Worm (Caenorhabditis elegans) whole organism, L4 larva: ENCODE measurements around the gene Y39A1A.20.

Experiments
- D1046.2 ChIP-seq: fragments of 200-800 bp; sonication (Bioruptor generic); IDR thresholded peaks from 2 replicates; pipeline ENCODE4 v1.3.6; 2022; ENCODE audit warnings: missing genetic modification characterization, missing compliant biosample characterization
- F10B5.3 ChIP-seq: sonication (generic microtip); optimal IDR thresholded peaks from 2 replicates; lab custom pipeline; 2016; ENCODE audit warnings: mild to moderate bottlenecking, missing genetic modification characterization, missing compliant biosample characterization
- F26F4.8 ChIP-seq: fragments of 200-800 bp; sonication (Bioruptor generic); conservative IDR thresholded peaks from 2 replicates; pipeline ENCODE4 v1.3.6; 2022; ENCODE audit warnings: missing genetic modification characterization, missing compliant biosample characterization
- Y105C5A.15 ChIP-seq: fragments of 200-800 bp; sonication (Bioruptor generic); IDR thresholded peaks from 2 replicates; pipeline ENCODE4 v1.3.6; 2022; ENCODE audit warnings: missing genetic modification characterization, missing compliant biosample characterization
- Y48G9A.11 ChIP-seq: fragments of 200-800 bp; sonication (Bioruptor generic); IDR thresholded peaks from 2 replicates; pipeline ENCODE4 v1.3.6; 2022; ENCODE audit warnings: missing genetic modification reagents, missing genetic modification characterization, missing compliant biosample characterization
- aly-2 ChIP-seq: sonication (generic microtip); optimal IDR thresholded peaks from 2 replicates; lab custom pipeline; 2018; ENCODE audit warnings: missing biosample characterization, missing genetic modification characterization
- ceh-32 ChIP-seq: sonication (generic microtip); optimal IDR thresholded peaks from 2 replicates; lab custom pipeline; 2016; ENCODE audit warnings: mild to moderate bottlenecking, missing genetic modification characterization, missing compliant biosample characterization; ENCODE audit not compliant: poor library complexity
- ceh-44 ChIP-seq: fragments of 200-800 bp; sonication (Bioruptor generic); IDR thresholded peaks from 2 replicates; pipeline ENCODE4 v1.3.6; 2022; ENCODE audit warnings: missing genetic modification reagents, missing genetic modification characterization, missing compliant biosample characterization
- ceh-82 ChIP-seq: sonication (generic microtip); optimal IDR thresholded peaks from 2 replicates; lab custom pipeline; 2017; ENCODE audit warnings: missing biosample characterization, missing genetic modification characterization
- ces-1 ChIP-seq: fragments of 150-350 bp; sonication (generic microtip); optimal IDR thresholded peaks from 4 replicates; lab custom pipeline; 2014; ENCODE audit warnings: missing biosample characterization, missing genetic modification reagents, missing genetic modification characterization
- cey-2 ChIP-seq: sonication (generic microtip); optimal IDR thresholded peaks from 3 replicates; lab custom pipeline; 2017; ENCODE audit warnings: missing genetic modification characterization, mild to moderate bottlenecking, missing compliant biosample characterization, antibody characterized with exemption, borderline replicate concordance; ENCODE audit not compliant: insufficient read depth
- ctbp-1 ChIP-seq: fragments of 200-800 bp; sonication (Bioruptor generic); IDR thresholded peaks from 2 replicates; pipeline ENCODE4 v1.3.6; 2022; ENCODE audit warnings: missing genetic modification reagents, missing genetic modification characterization, missing compliant biosample characterization
- daf-16 ChIP-seq, 3 experiments: sonication (generic microtip); optimal IDR thresholded peaks; 2 replicates each; lab custom pipeline; 2016 to 2017; ENCODE audit warnings: missing genetic modification characterization in 3 of 3, missing genetic modification reagents in 3 of 3, mild to moderate bottlenecking in 2 of 3, missing compliant biosample characterization in 2 of 3, missing biosample characterization in 1 of 3, moderate library complexity in 1 of 3
- daf-8 ChIP-seq: fragments of 200-800 bp; sonication (Bioruptor generic); IDR thresholded peaks from 2 replicates; pipeline ENCODE4 v1.3.6; 2022; ENCODE audit warnings: missing genetic modification characterization, missing compliant biosample characterization
- dmd-8 ChIP-seq: fragments of 200-800 bp; sonication (Bioruptor generic); IDR thresholded peaks from 2 replicates; pipeline ENCODE4 v1.3.6; 2022; ENCODE audit warnings: missing genetic modification characterization, missing compliant biosample characterization
- dve-1 ChIP-seq: sonication (generic microtip); optimal IDR thresholded peaks from 2 replicates; lab custom pipeline; 2017; ENCODE audit warnings: antibody characterized with exemption, mild to moderate bottlenecking, missing genetic modification characterization, missing compliant biosample characterization; ENCODE audit not compliant: insufficient read depth
- egl-43 ChIP-seq: fragments of 200-800 bp; sonication (Bioruptor generic); IDR thresholded peaks from 2 replicates; pipeline ENCODE4 v1.3.6; 2022; ENCODE audit warnings: missing genetic modification reagents, missing genetic modification characterization, missing compliant biosample characterization
- fkh-10 ChIP-seq: fragments of 150-350 bp; optimal IDR thresholded peaks from 2 replicates; lab custom pipeline; 2014; ENCODE audit warnings: missing biosample characterization, missing genetic modification reagents, missing genetic modification characterization
- hif-1 ChIP-seq, 2 experiments: sonication (generic microtip); optimal IDR thresholded peaks; 2 replicates each; lab custom pipeline; 2016 to 2017; ENCODE audit warnings: missing compliant biosample characterization in 2 of 2, missing genetic modification characterization in 2 of 2, missing genetic modification reagents in 2 of 2, missing genotype in 2 of 2, mild to moderate bottlenecking in 1 of 2
- lin-1 ChIP-seq: fragments of 200-800 bp; sonication (Bioruptor generic); IDR thresholded peaks from 2 replicates; pipeline ENCODE4 v1.3.6; 2022; ENCODE audit warnings: missing genetic modification reagents, missing genetic modification characterization, missing compliant biosample characterization
- lin-13 ChIP-seq: fragments of 150-350 bp; optimal IDR thresholded peaks from 2 replicates; lab custom pipeline; 2014; ENCODE audit warnings: missing biosample characterization, missing genetic modification reagents, missing genetic modification characterization
- lin-38 ChIP-seq: fragments of 200-800 bp; sonication (Bioruptor generic); IDR thresholded peaks from 2 replicates; pipeline ENCODE4 v1.3.6; 2022; ENCODE audit warnings: missing genetic modification reagents, missing genetic modification characterization, missing compliant biosample characterization
- madf-9 ChIP-seq: fragments of 200-800 bp; sonication (Bioruptor generic); conservative IDR thresholded peaks from 2 replicates; pipeline ENCODE4 v1.3.6; 2022; ENCODE audit warnings: missing genetic modification reagents, missing genetic modification characterization, missing compliant biosample characterization
- mdt-29 ChIP-seq: fragments of 200-800 bp; sonication (Bioruptor generic); IDR thresholded peaks from 2 replicates; pipeline ENCODE4 v1.3.6; 2022; ENCODE audit warnings: missing genetic modification reagents, missing genetic modification characterization, missing compliant biosample characterization
- nhr-10 ChIP-seq: fragments of 150-350 bp; optimal IDR thresholded peaks from 2 replicates; lab custom pipeline; 2014; ENCODE audit warnings: missing biosample characterization, missing genetic modification characterization
- nhr-11 ChIP-seq: fragments of 150-350 bp; optimal IDR thresholded peaks from 2 replicates; lab custom pipeline; 2014; ENCODE audit warnings: missing biosample characterization, missing genetic modification characterization
- nhr-111 ChIP-seq: fragments of 200-800 bp; sonication (Bioruptor generic); optimal IDR thresholded peaks from 2 replicates; lab custom pipeline; 2018; ENCODE audit warnings: mild to moderate bottlenecking, missing genetic modification characterization, missing compliant biosample characterization
- nhr-237 ChIP-seq: sonication (generic microtip); optimal IDR thresholded peaks from 2 replicates; lab custom pipeline; 2017; ENCODE audit warnings: missing biosample characterization, missing genetic modification characterization
- nhr-28 ChIP-seq: fragments of 150-350 bp; optimal IDR thresholded peaks from 2 replicates; lab custom pipeline; 2014; ENCODE audit warnings: missing biosample characterization, missing genetic modification characterization
- nhr-42 ChIP-seq: fragments of 200-800 bp; sonication (Bioruptor generic); IDR thresholded peaks from 2 replicates; pipeline ENCODE4 v1.3.6; 2022; ENCODE audit warnings: missing genetic modification characterization, missing compliant biosample characterization
- nhr-48 ChIP-seq: sonication (generic microtip); optimal IDR thresholded peaks from 2 replicates; lab custom pipeline; 2016; ENCODE audit warnings: mild to moderate bottlenecking, missing genetic modification characterization, missing compliant biosample characterization
- php-3 ChIP-seq: fragments of 200-800 bp; sonication (Bioruptor generic); IDR thresholded peaks from 2 replicates; pipeline ENCODE4 v1.3.6; 2022; ENCODE audit warnings: missing genetic modification reagents, missing genetic modification characterization, missing compliant biosample characterization
- pqm-1 ChIP-seq: sonication (generic microtip); optimal IDR thresholded peaks from 2 replicates; lab custom pipeline; 2017; ENCODE audit warnings: missing biosample characterization, missing genetic modification characterization
- sdz-12 ChIP-seq: fragments of 200-800 bp; sonication (Bioruptor generic); optimal IDR thresholded peaks from 2 replicates; lab custom pipeline; 2018; ENCODE audit warnings: mild to moderate bottlenecking, missing genetic modification characterization, missing compliant biosample characterization
- set-16 ChIP-seq: fragments of 200-800 bp; sonication (Bioruptor generic); IDR thresholded peaks from 2 replicates; pipeline ENCODE4 v1.3.6; 2022; ENCODE audit warnings: missing genetic modification reagents, missing genetic modification characterization, missing compliant biosample characterization
- snpc-1.2 ChIP-seq: fragments of 200-800 bp; sonication (Bioruptor generic); IDR thresholded peaks from 2 replicates; pipeline ENCODE4 v1.3.6; 2022; ENCODE audit warnings: missing genetic modification reagents, missing genetic modification characterization, missing compliant biosample characterization
- snpc-4 ChIP-seq: fragments of 150-350 bp; optimal IDR thresholded peaks from 2 replicates; lab custom pipeline; 2014; ENCODE audit warnings: missing biosample characterization, missing genetic modification characterization
- unc-130 ChIP-seq: sonication (generic microtip); optimal IDR thresholded peaks from 2 replicates; lab custom pipeline; 2016; ENCODE audit warnings: missing genetic modification reagents, missing genetic modification characterization, missing compliant biosample characterization
- vab-7 ChIP-seq: fragments of 200-800 bp; sonication (Bioruptor generic); IDR thresholded peaks from 2 replicates; pipeline ENCODE4 v1.3.6; 2022; ENCODE audit warnings: missing genetic modification reagents, missing genetic modification characterization, missing compliant biosample characterization
- zag-1 ChIP-seq: fragments of 150-350 bp; optimal IDR thresholded peaks from 2 replicates; lab custom pipeline; 2014; ENCODE audit warnings: missing biosample characterization, missing genetic modification characterization
- ztf-7 ChIP-seq: fragments of 150-350 bp; optimal IDR thresholded peaks from 2 replicates; lab custom pipeline; 2014; ENCODE audit warnings: missing biosample characterization, missing genetic modification characterization

Y39A1A.20 gene

DNA sequence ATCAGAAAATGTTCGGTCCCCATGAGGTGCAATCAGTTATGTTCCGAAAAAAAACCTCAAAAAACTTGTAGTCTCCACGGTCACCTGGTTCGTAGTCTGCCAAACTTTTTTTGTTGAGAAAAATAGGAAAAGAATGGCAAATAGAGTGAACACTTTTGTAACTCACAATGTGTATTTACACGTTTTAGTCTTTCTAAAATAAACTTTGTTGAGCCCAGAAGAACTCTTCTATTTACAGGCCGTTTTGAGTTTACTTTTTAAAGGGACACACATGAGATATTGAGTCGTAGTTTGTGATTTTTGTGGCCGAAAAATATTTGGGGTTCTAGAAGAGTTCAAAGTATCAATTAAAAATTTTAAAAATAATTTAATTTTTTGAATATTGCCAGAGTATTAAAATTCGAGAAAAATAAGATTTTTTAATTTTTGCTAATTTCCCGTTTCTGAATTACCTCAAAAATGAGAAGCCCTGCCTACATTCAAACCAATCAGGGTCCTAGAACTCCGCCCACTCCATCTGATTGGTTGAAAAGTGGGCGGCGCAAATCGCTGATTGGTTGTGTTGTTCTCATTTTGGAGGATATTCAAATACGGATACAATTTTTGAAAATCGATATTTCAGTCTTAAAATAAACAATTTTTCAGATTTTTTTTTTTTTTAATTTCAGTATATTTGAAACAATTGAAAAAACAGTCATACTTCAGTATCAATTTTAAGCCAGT is 34.3 kb upstream of the Y39A1A.20 start:
- TF ChIP-seq fkh-10 (GFP tag; lab: Kevin White, UChicago) (no peak), nhr-28 (peak; percentile 46), Y105C5A.15 (GFP tag; lab: Robert Waterston, UW) (no peak), snpc-1.2 (no peak)

DNA sequence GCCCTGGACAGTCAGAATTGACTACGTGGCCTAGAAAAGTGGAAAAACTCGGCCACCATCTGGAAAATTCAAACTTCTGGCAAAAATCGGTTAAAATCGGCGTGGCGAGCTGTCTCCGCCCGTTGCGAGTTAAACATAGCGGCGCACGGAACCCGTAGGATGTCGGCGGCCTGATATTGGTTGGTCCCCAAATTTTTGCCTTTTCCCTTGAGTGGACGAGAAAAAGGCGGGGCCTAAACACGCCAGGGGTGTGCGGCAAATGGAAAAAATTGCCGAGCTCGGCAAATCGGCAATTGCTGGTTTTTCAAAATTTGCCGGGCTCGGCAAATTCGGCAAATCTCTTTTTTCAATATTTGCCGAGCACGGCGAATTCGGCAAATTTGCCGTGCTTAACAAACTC is 32.9 kb upstream of the Y39A1A.20 start:
- TF ChIP-seq nhr-237 (no peak), php-3 (0 out of 2 replicates have a peak, but pooled peaks have one; percentile 34), ceh-44 (0 out of 2 replicates have a peak, but pooled peaks have one; percentile 18), nhr-48 (tag; lab: Kevin White, UChicago) (no peak), dve-1 (tag; lab: Kevin White, UChicago) (no peak), D1046.2 (GFP tag; lab: Robert Waterston, UW) (peak; percentile 37; the same call in 1 of the 2 replicates), nhr-11 (tag; lab: Kevin White, UChicago) (no peak), F26F4.8 (GFP tag; lab: Robert Waterston, UW) (0 out of 2 replicates have a peak, but pooled peaks have one; percentile 17), aly-2 (tag; lab: Kevin White, UChicago) (no peak), egl-43 (GFP tag; lab: Robert Waterston, UW) (0 out of 2 replicates have a peak, but pooled peaks have one; percentile 17), lin-1 (no peak), ces-1 (no peak), set-16 (GFP tag; lab: Robert Waterston, UW) (0 out of 2 replicates have a peak, but pooled peaks have one; percentile 20), ctbp-1 (GFP tag; lab: Robert Waterston, UW) (no peak), madf-9 (GFP tag; lab: Robert Waterston, UW) (0 out of 2 replicates have a peak, but pooled peaks have one; percentile 29), nhr-42 (GFP tag; lab: Robert Waterston, UW) (no peak), vab-7 (peak; percentile 40; the same call in 1 of the 2 replicates), F10B5.3 (tag; lab: Kevin White, UChicago) (no peak), nhr-28 (no peak), fkh-10 (GFP tag; lab: Kevin White, UChicago) (no peak), cey-2 (tag; lab: Kevin White, UChicago) (no peak), ceh-32 (tag; lab: Kevin White, UChicago) (no peak), lin-38 (peak; percentile 48), Y48G9A.11 (GFP tag; lab: Robert Waterston, UW) (peak; percentile 50; the same call in 1 of the 2 replicates), mdt-29 (peak; percentile 59; the same call in 1 of the 2 replicates), zag-1 (no peak), sdz-12 (GFP tag; lab: Kevin White, UChicago) (no peak), daf-8 (GFP tag; lab: Robert Waterston, UW) (no peak), snpc-1.2 (peak; percentile 64; the same call in 1 of the 2 replicates), dmd-8 (GFP tag; lab: Robert Waterston, UW) (no peak), Y105C5A.15 (GFP tag; lab: Robert Waterston, UW) (no peak), ceh-82 (no peak)

DNA sequence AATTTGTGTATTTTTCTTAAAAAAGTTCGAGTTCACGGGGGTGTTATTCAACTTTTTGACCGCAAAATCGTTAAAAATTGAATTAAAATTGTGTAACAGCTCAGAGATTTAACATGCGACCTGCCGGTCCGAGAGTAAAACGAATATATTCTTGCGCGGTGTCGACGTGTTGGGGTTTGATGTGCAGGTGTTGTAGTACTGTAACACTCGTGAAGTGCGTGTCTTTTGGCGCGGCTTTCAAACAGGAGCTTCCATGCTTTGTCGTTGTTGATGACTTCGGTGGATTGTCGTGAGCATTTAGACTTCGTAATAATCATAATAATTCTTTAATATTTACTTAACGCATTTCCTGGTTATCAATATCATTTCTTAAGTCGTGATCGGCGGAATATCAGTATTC is 30.1 kb upstream of the Y39A1A.20 start, which contains the start of gene tat-3:
Gene tat-3 (minus strand): TSS at position 196 of the 400 bp plus-strand sequence.
- TF ChIP-seq hif-1 (tag; optimal IDR thresholded peaks at IDR 0.05; lab: Kevin White, UChicago) (no peak), Y105C5A.15 (GFP tag; lab: Robert Waterston, UW) (no peak), daf-8 (GFP tag; lab: Robert Waterston, UW) (no peak), madf-9 (GFP tag; lab: Robert Waterston, UW) (no peak), daf-16 (GFP tag; optimal IDR thresholded peaks at IDR 0.05; lab: Kevin White, UChicago) (no peak), daf-16 (tag; optimal IDR thresholded peaks at IDR 0.05; lab: Kevin White, UChicago) (no peak), pqm-1 (tag; lab: Kevin White, UChicago) (no peak), lin-13 (no peak), unc-130 (GFP tag; lab: Kevin White, UChicago) (no peak), nhr-111 (GFP tag; lab: Kevin White, UChicago) (no peak), nhr-10 (tag; lab: Kevin White, UChicago) (no peak), ztf-7 (tag; lab: Kevin White, UChicago) (no peak), snpc-4 (tag; lab: Kevin White, UChicago) (no peak)
